Worm (Caenorhabditis elegans): ENCODE data around the gene B0280.11.

DNA sequence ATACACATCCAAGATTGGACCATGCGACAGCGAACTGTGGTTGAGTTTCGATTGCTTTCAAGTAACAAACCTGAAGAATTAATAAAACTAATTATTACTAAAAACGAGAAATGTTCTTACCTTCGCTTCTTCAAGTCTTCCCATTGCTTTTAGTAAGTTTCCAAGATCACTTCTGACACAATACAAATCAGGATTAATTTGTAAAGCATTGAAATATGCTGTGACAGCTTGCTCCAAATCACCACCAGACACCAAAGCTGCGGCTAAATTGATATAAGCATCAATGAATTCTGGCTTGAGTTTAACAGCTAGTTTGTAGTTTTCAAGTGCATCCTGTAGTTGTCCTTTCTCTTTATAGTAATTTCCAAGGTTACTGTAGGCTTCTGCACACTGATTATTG lies 12.1 kb upstream of the B0280.11 start:
- TF ChIP-seq cog-1 (tag; optimal IDR thresholded peaks at IDR 0.05) (no peak), ref-1 (GFP tag; conservative IDR thresholded peaks at IDR 0.05) (no peak), klf-2 (GFP tag; conservative IDR thresholded peaks at IDR 0.05) (no peak), tab-1 (GFP tag; IDR thresholded peaks at IDR 0.05) (no peak), med-1 (GFP tag; optimal IDR thresholded peaks at IDR 0.05; ENCODE audit: insufficient read depth) (no peak)
